Worm (Caenorhabditis elegans): Measurements from ENCODE around the gene snb-2.

snb-2 gene

ce11 chrV:12347854-12348253 is 2.1 kb upstream of the snb-2 start:
- no peak for TF ChIP-seq hif-1 (tag; optimal IDR thresholded peaks at IDR 0.05)
- TF ChIP-seq daf-16 (GFP tag; optimal IDR thresholded peaks at IDR 0.05), result no peak
- peak; percentile 17 for TF ChIP-seq daf-16 (tag; optimal IDR thresholded peaks at IDR 0.05)
- no peak for TF ChIP-seq jun-1 (tag; optimal IDR thresholded peaks at IDR 0.05)
- TF ChIP-seq unc-62 (GFP tag; optimal IDR thresholded peaks at IDR 0.05 in 1 of 2), result peak in 1 of 2 experiments; percentile 58
- TF ChIP-seq unc-62 (tag; optimal IDR thresholded peaks at IDR 0.05), result no peak
- no peak for TF ChIP-seq T20F7.1 (GFP tag; optimal IDR thresholded peaks at IDR 0.05)
- TF ChIP-seq pha-4 (GFP tag; IDR thresholded peaks at IDR 0.05), result no peak
- no peak for TF ChIP-seq pha-4 (tag; optimal IDR thresholded peaks at IDR 0.05)
- no peak for TF ChIP-seq fos-1 (tag; optimal IDR thresholded peaks at IDR 0.05)
- no peak for TF ChIP-seq dpl-1 (GFP tag; optimal IDR thresholded peaks at IDR 0.05)
- peak; percentile 27 for TF ChIP-seq pqm-1 (tag; optimal IDR thresholded peaks at IDR 0.05)
- TF ChIP-seq lin-39 (tag; optimal IDR thresholded peaks at IDR 0.05), result no peak
- no peak for TF ChIP-seq Y105C5A.15 (GFP tag; IDR thresholded peaks at IDR 0.05)
- no peak for TF ChIP-seq fkh-10 (GFP tag; optimal IDR thresholded peaks at IDR 0.05)
- peak; percentile 26 for TF ChIP-seq nhr-28 (tag; optimal IDR thresholded peaks at IDR 0.05)
- TF ChIP-seq nhr-111 (GFP tag; optimal IDR thresholded peaks at IDR 0.05), result no peak

ce11 chrV:12344845-12345244 is 863 bp downstream of the snb-2 start, which contains the start of gene F23H12.3:
F23H12.3 (plus strand) TSS chrV:12345145.
- TF ChIP-seq zip-11 (GFP tag; IDR thresholded peaks at IDR 0.05), result no peak
- TF ChIP-seq hmg-1.1 (GFP tag; IDR thresholded peaks at IDR 0.05), result no peak
- no peak for TF ChIP-seq tra-1 (GFP tag; IDR thresholded peaks at IDR 0.05)
- TF ChIP-seq F26F4.8 (GFP tag; conservative IDR thresholded peaks at IDR 0.05), result no peak
- TF ChIP-seq arid-1 (GFP tag; conservative IDR thresholded peaks at IDR 0.05), result no peak
- TF ChIP-seq dve-1 (tag; optimal IDR thresholded peaks at IDR 0.05; ENCODE audit: insufficient read depth), result no peak
- TF ChIP-seq ztf-11 (tag; optimal IDR thresholded peaks at IDR 0.05), result no peak
- TF ChIP-seq nhr-111 (GFP tag; optimal IDR thresholded peaks at IDR 0.05), result no peak
- no peak for TF ChIP-seq lir-3 (tag; optimal IDR thresholded peaks at IDR 0.05)
- no peak for TF ChIP-seq skn-1 (tag; optimal IDR thresholded peaks at IDR 0.05)

DNA sequence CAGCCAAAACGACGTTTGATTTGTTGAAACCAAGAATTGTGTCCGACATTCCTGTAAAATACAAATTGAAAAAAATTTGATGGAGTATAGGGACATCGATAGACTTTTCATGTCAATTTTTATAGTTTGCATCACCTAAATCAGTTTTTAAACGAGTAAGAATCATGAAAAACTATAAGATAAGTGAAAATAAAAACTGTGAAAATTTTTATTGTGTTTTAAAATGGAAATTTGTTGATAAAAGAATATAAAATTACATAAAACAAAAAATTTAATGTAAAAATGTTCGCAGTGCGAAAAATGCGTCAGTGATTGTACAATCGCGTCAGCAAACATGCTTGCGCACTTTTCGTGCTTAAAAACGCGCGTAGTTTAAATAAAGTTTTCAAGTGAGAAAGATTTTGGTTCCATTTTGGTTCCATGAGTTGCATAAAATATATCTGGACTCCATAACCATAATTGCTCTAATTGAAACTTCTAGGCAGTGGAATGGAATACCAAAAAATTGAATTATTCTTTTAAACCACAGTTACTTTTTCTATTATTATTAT is 2.2 kb downstream of the snb-2 start, which contains the start of gene tomm-20:
Gene tomm-20 (minus strand): TSS at position 51 of the 551 bp plus-strand sequence.
- TF ChIP-seq spr-1 (tag; optimal IDR thresholded peaks at IDR 0.05) (peak; percentile 83), D1046.2 (GFP tag; IDR thresholded peaks at IDR 0.05) (no peak), hif-1 (tag; optimal IDR thresholded peaks at IDR 0.05) (peak; percentile 51 to 63), php-3 (GFP tag; IDR thresholded peaks at IDR 0.05) (peak; percentile 74; the same call in 1 of the 2 replicates), dpl-1 (GFP tag; optimal IDR thresholded peaks at IDR 0.05) (peak; percentile 99), ZK337.2 (GFP tag; IDR thresholded peaks at IDR 0.05) (no peak), R02D3.7 (tag; optimal IDR thresholded peaks at IDR 0.05) (no peak), daf-19 (GFP tag; conservative IDR thresholded peaks at IDR 0.05) (peak; percentile 66), lin-1 (GFP tag; IDR thresholded peaks at IDR 0.05) (no peak; the same call in 1 of the 2 replicates), lsy-2 (tag; optimal IDR thresholded peaks at IDR 0.05) (peak; percentile 71 to 96), aha-1 (tag) (peak; percentile 86), fos-1 (tag; optimal IDR thresholded peaks at IDR 0.05) (no peak), Y5F2A.4 (GFP tag; optimal IDR thresholded peaks at IDR 0.05) (no peak), ZK546.5 (tag; optimal IDR thresholded peaks at IDR 0.05) (no peak), rbr-2 (tag; optimal IDR thresholded peaks at IDR 0.05) (peak; percentile 94), T20F7.1 (GFP tag; optimal IDR thresholded peaks at IDR 0.05) (peak; percentile 92), hmg-1.1 (GFP tag; IDR thresholded peaks at IDR 0.05) (peak; percentile 85), nhr-11 (tag; optimal IDR thresholded peaks at IDR 0.05) (peak; percentile 81), mxl-2 (GFP tag; conservative IDR thresholded peaks at IDR 0.05) (no peak), egl-27 (tag; optimal IDR thresholded peaks at IDR 0.05) (no peak), arid-1 (GFP tag; conservative IDR thresholded peaks at IDR 0.05) (peak; percentile 55), Y75B8A.6 (GFP tag; IDR thresholded peaks at IDR 0.05) (no peak), sdz-12 (GFP tag; optimal IDR thresholded peaks at IDR 0.05) (no peak), saeg-2 (GFP tag; IDR thresholded peaks at IDR 0.05) (0 out of 2 replicates have a peak, but pooled peaks have one; percentile 60), ceh-82 (tag; optimal IDR thresholded peaks at IDR 0.05) (no peak), mep-1 (tag; optimal IDR thresholded peaks at IDR 0.05) (peak; percentile 95), F26F4.8 (GFP tag; conservative IDR thresholded peaks at IDR 0.05) (no peak), gei-8 (GFP tag; optimal IDR thresholded peaks at IDR 0.05) (no peak), F10B5.3 (tag; optimal IDR thresholded peaks at IDR 0.05) (peak; percentile 72), spr-3 (GFP tag; optimal IDR thresholded peaks at IDR 0.05) (peak; percentile 56)
